Fruit fly (Drosophila melanogaster): ENCODE data around the gene CG43083.

Gene CG43083

DNA sequence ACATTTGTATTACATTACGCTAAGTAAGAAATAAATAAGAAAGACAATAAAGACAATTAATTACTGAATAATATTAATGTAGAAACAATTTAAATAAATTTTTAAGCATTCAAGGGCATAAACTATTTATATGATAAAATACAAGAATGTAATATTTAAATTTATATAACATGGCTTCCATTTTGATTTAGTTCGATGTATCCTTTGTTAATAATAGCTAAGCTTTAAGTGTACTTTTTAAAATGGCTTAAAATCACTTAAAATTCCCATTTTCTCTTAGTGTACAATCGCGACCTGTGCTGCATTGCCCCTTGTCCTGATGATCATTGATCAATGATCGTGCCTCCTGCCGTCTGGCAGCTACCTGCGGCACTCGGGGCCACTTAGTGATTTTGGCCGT lies 22.1 kb downstream of the CG43083 start:
- TF ChIP-seq CG11294 (GFP tag; IDR thresholded peaks at IDR 0.05) (no peak), fkh (GFP tag; optimal IDR thresholded peaks at IDR 0.05) (no peak), Sox102F (GFP tag; optimal IDR thresholded peaks at IDR 0.05) (no peak), Eip93F (GFP tag; optimal IDR thresholded peaks at IDR 0.05) (no peak), CG3919 (GFP tag; optimal IDR thresholded peaks at IDR 0.05) (peak; percentile 21), Lpt (GFP tag; optimal IDR thresholded peaks at IDR 0.05) (no peak), CG6808 (GFP tag; optimal IDR thresholded peaks at IDR 0.05) (no peak), topi (GFP tag; optimal IDR thresholded peaks at IDR 0.05) (peak; percentile 17), CG6854 (GFP tag; optimal IDR thresholded peaks at IDR 0.05) (no peak), eg (GFP tag; IDR thresholded peaks at IDR 0.05) (no peak), CG11902 (GFP tag; optimal IDR thresholded peaks at IDR 0.05) (no peak), fd85E (GFP tag; optimal IDR thresholded peaks at IDR 0.05) (no peak), Gug (GFP tag; IDR thresholded peaks at IDR 0.05) (no peak), CG16779 (tag; optimal IDR thresholded peaks at IDR 0.05) (no peak), CG11762 (GFP tag; optimal IDR thresholded peaks at IDR 0.05; ENCODE audit: insufficient read depth) (no peak), Hr39 (GFP tag; optimal IDR thresholded peaks at IDR 0.05) (no peak), dsx (GFP tag; optimal IDR thresholded peaks at IDR 0.05; ENCODE audit: poor library complexity, severe bottlenecking) (no peak), CG31627 (GFP tag; optimal IDR thresholded peaks at IDR 0.05) (no peak), dac (GFP tag; optimal IDR thresholded peaks at IDR 0.05) (no peak), CG6792 (GFP tag; optimal IDR thresholded peaks at IDR 0.05) (peak; percentile 26), CG6163 (GFP tag; IDR thresholded peaks at IDR 0.05) (no peak), CG15336 (GFP tag; IDR thresholded peaks at IDR 0.05) (no peak), pdm3 (GFP tag; optimal IDR thresholded peaks at IDR 0.05) (no peak), Eip75B (GFP tag; optimal IDR thresholded peaks at IDR 0.05) (no peak), Met (GFP tag; optimal IDR thresholded peaks at IDR 0.05) (peak; percentile 21), CG34406 (GFP tag; optimal IDR thresholded peaks at IDR 0.05) (peak; percentile 47), salr (GFP tag; optimal IDR thresholded peaks at IDR 0.05) (no peak), OdsH (GFP tag; optimal IDR thresholded peaks at IDR 0.05) (no peak), spab (GFP tag; optimal IDR thresholded peaks at IDR 0.05) (no peak), Smox (GFP tag; optimal IDR thresholded peaks at IDR 0.05) (peak; percentile 24), CG4318 (GFP tag; optimal IDR thresholded peaks at IDR 0.05) (no peak), CG8319 (GFP tag; optimal IDR thresholded peaks at IDR 0.05) (no peak), Sox14 (GFP tag; optimal IDR thresholded peaks at IDR 0.05) (no peak), achi (GFP tag; optimal IDR thresholded peaks at IDR 0.05) (peak; percentile 12), CG10669 (GFP tag; optimal IDR thresholded peaks at IDR 0.05) (no peak), svp (GFP tag) (peak; percentile 78), Ets96B (tag; optimal IDR thresholded peaks at IDR 0.05) (no peak), ss (GFP tag; optimal IDR thresholded peaks at IDR 0.05) (no peak), Blimp-1 (GFP tag; optimal IDR thresholded peaks at IDR 0.05) (peak; percentile 9), Hr4 (GFP tag; optimal IDR thresholded peaks at IDR 0.05) (no peak), CG8119 (GFP tag; IDR thresholded peaks at IDR 0.05) (no peak), CG10631 (GFP tag; optimal IDR thresholded peaks at IDR 0.05) (peak; percentile 21), Ets21C (GFP tag; optimal IDR thresholded peaks at IDR 0.05) (no peak), CG1621 (tag; optimal IDR thresholded peaks at IDR 0.05) (no peak), cyc (GFP tag; optimal IDR thresholded peaks at IDR 0.05) (peak; percentile 9), acj6 (GFP tag; optimal IDR thresholded peaks at IDR 0.05) (peak; percentile 2), esn (GFP tag; optimal IDR thresholded peaks at IDR 0.05) (peak; percentile 38), vri (GFP tag; optimal IDR thresholded peaks at IDR 0.05) (peak; percentile 3), net (GFP tag; optimal IDR thresholded peaks at IDR 0.05) (no peak), lz (GFP tag; optimal IDR thresholded peaks at IDR 0.05) (no peak), Hr38 (GFP tag; optimal IDR thresholded peaks at IDR 0.05) (no peak), CG3032 (tag; optimal IDR thresholded peaks at IDR 0.05) (no peak), fd59A (GFP tag; optimal IDR thresholded peaks at IDR 0.05) (no peak)
